Fruit fly (Drosophila melanogaster): Measurements from ENCODE around the gene PolA2.

Gene PolA2

DNA sequence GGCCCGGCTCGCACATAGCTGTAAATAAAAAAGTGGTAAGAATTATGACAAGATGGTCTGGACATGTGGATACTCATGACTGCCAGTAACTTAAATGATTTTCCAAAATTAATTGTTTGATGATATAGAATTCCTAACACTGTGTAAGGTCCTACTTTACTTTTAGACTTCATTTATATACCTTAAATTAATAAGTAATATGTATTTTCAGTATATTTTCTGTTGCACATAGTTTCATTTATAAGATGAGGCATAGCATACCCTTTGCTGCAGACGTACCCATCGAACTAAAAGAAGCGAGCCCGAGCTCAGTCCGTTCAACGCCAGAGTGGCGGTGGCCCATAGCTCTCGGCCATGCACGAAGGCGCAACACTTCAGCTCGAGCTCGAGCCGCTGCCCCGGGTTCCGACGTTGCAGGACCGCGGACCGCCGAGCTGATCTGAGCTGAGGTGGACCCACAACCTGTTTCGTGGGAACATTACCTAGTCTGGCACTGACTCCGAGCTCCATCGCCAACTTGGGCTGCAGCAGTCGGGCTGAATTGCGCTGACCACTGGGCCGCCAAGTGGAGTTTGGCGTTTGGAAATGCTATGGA is 21.4 kb upstream of the PolA2 start (continued):
- TF ChIP-seq chinmo (GFP tag; IDR thresholded peaks at IDR 0.05; ENCODE audit: partially characterized antibody) (no peak), kay (GFP tag; optimal IDR thresholded peaks at IDR 0.05) (no peak), TFAM (GFP tag; optimal IDR thresholded peaks at IDR 0.05) (no peak), CG17328 (GFP tag; IDR thresholded peaks at IDR 0.05) (no peak), CG34422 (GFP tag; IDR thresholded peaks at IDR 0.05) (no peak), nom (GFP tag; optimal IDR thresholded peaks at IDR 0.05) (peak; percentile 45), CG17385 (GFP tag; optimal IDR thresholded peaks at IDR 0.05) (no peak), CG14667 (GFP tag; IDR thresholded peaks at IDR 0.05) (no peak), BEAF-32 (GFP tag; optimal IDR thresholded peaks at IDR 0.05) (no peak), CG13624 (GFP tag; optimal IDR thresholded peaks at IDR 0.05) (no peak), CTCF (GFP tag; optimal IDR thresholded peaks at IDR 0.05) (no peak), CG30431 (GFP tag; optimal IDR thresholded peaks at IDR 0.05) (no peak), Neu2 (GFP tag; optimal IDR thresholded peaks at IDR 0.05; ENCODE audit: borderline replicate concordance) (no peak), CG12236 (GFP tag; optimal IDR thresholded peaks at IDR 0.05) (no peak), Atf-2 (GFP tag; optimal IDR thresholded peaks at IDR 0.05) (no peak), dmrt11E (tag; optimal IDR thresholded peaks at IDR 0.05) (peak; percentile 28), CG14441 (GFP tag; IDR thresholded peaks at IDR 0.05) (no peak), bsh (GFP tag; optimal IDR thresholded peaks at IDR 0.05) (peak; percentile 45 to 54), pnt (GFP tag; optimal IDR thresholded peaks at IDR 0.05) (no peak), Deaf1 (tag; optimal IDR thresholded peaks at IDR 0.05) (peak; percentile 30), Oaz (GFP tag; IDR thresholded peaks at IDR 0.05) (no peak), nerfin-2 (GFP tag; IDR thresholded peaks at IDR 0.05; ENCODE audit: partially characterized antibody) (no peak), tio (GFP tag; optimal IDR thresholded peaks at IDR 0.05) (no peak), CG10462 (GFP tag; optimal IDR thresholded peaks at IDR 0.05) (no peak), oc (tag; optimal IDR thresholded peaks at IDR 0.05) (no peak), CG7963 (GFP tag; IDR thresholded peaks at IDR 0.05; ENCODE audit: partially characterized antibody) (no peak), Dll (GFP tag; IDR thresholded peaks at IDR 0.05; ENCODE audit: partially characterized antibody) (no peak), CG4820 (GFP tag; optimal IDR thresholded peaks at IDR 0.05) (no peak), Fer2 (tag; optimal IDR thresholded peaks at IDR 0.05) (no peak), seq (GFP tag; IDR thresholded peaks at IDR 0.05) (no peak), CG11695 (GFP tag; IDR thresholded peaks at IDR 0.05) (no peak), CG10654 (GFP tag; optimal IDR thresholded peaks at IDR 0.05) (no peak), Sry-β (GFP tag; optimal IDR thresholded peaks at IDR 0.05) (no peak)

DNA sequence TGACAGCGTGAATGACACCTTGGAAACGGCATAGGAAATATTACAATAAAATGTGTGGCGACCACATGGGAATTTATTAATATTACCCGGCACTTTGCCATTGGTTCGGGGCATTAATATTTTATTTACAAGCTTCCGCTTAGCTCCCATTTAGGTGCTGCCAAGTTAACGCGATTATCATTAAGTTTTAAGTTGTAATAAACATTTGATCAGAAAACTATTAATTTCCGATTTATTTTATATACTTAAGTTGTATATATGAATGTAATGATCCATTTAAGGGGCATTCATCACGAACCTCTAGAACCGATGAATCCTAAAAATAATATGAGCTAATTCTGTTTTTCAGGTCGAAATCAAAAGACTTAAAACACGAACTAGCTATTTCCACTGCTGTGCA is 20.7 kb upstream of the PolA2 start:
- no peak for TF ChIP-seq Fer1 (GFP tag; optimal IDR thresholded peaks at IDR 0.05)
- no peak for TF ChIP-seq knrl (GFP tag; IDR thresholded peaks at IDR 0.05; ENCODE audit: partially characterized antibody)
- no peak for TF ChIP-seq CG17612 (GFP tag; IDR thresholded peaks at IDR 0.05)
- TF ChIP-seq CG8359 (GFP tag; optimal IDR thresholded peaks at IDR 0.05; ENCODE audit: borderline replicate concordance) = no peak
- TF ChIP-seq BEAF-32 (GFP tag; optimal IDR thresholded peaks at IDR 0.05) = peak; percentile 3
- TF ChIP-seq CG17328 (GFP tag; IDR thresholded peaks at IDR 0.05) = no peak
- TF ChIP-seq CG3838 (GFP tag; optimal IDR thresholded peaks at IDR 0.05) = no peak
- peak; percentile 57 for TF ChIP-seq sens (GFP tag)

DNA sequence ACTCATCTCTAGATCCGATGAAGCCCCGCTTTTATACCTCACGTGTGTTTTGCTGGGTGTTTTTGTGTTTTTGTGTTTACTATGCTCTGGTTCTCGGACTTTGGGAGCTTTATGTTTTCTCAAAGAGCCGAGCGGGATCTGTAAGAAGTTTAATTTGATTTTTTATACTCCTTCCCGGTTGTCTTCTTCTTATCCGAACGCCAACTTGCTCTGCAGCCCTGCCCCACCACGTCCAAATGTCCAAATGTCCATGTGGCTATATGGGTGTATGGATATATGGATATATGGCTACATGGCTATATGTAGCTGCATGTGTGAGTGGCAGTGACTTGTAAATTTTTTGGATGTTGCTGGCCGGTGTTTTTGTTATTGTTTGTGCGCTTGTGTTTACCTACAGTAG is 20.1 kb upstream of the PolA2 start:
- no peak for TF ChIP-seq lov (optimal IDR thresholded peaks at IDR 0.05)
- TF ChIP-seq lov (GFP tag; IDR thresholded peaks at IDR 0.05) = no peak
- TF ChIP-seq kni (GFP tag; optimal IDR thresholded peaks at IDR 0.05) = peak; percentile 46
- no peak for TF ChIP-seq row (GFP tag; IDR thresholded peaks at IDR 0.05)
- TF ChIP-seq pnt (GFP tag; optimal IDR thresholded peaks at IDR 0.05) = no peak
- peak; percentile 30 for TF ChIP-seq CG17385 (GFP tag; optimal IDR thresholded peaks at IDR 0.05)
- TF ChIP-seq cas (GFP tag; IDR thresholded peaks at IDR 0.05) = no peak
- TF ChIP-seq cato (GFP tag; optimal IDR thresholded peaks at IDR 0.05; ENCODE audit: borderline replicate concordance) = no peak
- TF ChIP-seq CG6854 (GFP tag; optimal IDR thresholded peaks at IDR 0.05) = no peak
- TF ChIP-seq cwo (GFP tag; optimal IDR thresholded peaks at IDR 0.05) = no peak
- peak; percentile 52 for TF ChIP-seq CG15269 (tag; optimal IDR thresholded peaks at IDR 0.05)
- no peak for TF ChIP-seq sima (GFP tag; optimal IDR thresholded peaks at IDR 0.05)
- TF ChIP-seq CG4328 (GFP tag; optimal IDR thresholded peaks at IDR 0.05) = no peak
- no peak for TF ChIP-seq fd96Cb (tag; optimal IDR thresholded peaks at IDR 0.05)

All from whole organism, embryonic.